Fruit fly (Drosophila melanogaster) whole organism, embryonic: ENCODE measurements around the gene CG45073.
A peak's percentile ranks its signal among the peaks of the same experiment; 100 is the strongest.

Experiments
- ATbp ChIP-seq: fragments of 200-800 bp; sonication (Bioruptor generic); optimal IDR thresholded peaks from 2 replicates; lab custom pipeline; 2017; ENCODE audit warnings: missing biosample characterization, mild to moderate bottlenecking, missing genetic modification characterization, missing genetic modification reagents
- Abd-B ChIP-seq: fragments of 200-800 bp; sonication (Bioruptor generic); optimal IDR thresholded peaks from 2 replicates; lab custom pipeline; 2018; ENCODE audit warnings: missing biosample characterization, mild to moderate bottlenecking, missing genetic modification characterization, moderate library complexity
- B-H2 ChIP-seq: fragments of 200-800 bp; sonication (Bioruptor generic); optimal IDR thresholded peaks from 2 replicates; lab custom pipeline; 2018; ENCODE audit warnings: missing biosample characterization, mild to moderate bottlenecking, missing genetic modification characterization
- Bgb ChIP-seq: fragments of 200-800 bp; sonication (Bioruptor generic); IDR thresholded peaks from 2 replicates; pipeline ENCODE4 v1.3.6; 2022; ENCODE audit warnings: missing biosample characterization, missing genetic modification characterization; ENCODE audit not compliant: partially characterized antibody
- Blimp-1 ChIP-seq: fragments of 200-800 bp; sonication (Bioruptor generic); optimal IDR thresholded peaks from 3 replicates; lab custom pipeline; 2018; ENCODE audit warnings: missing biosample characterization, missing genetic modification characterization, mild to moderate bottlenecking, moderate library complexity, missing genetic modification reagents
- CG1024 ChIP-seq: fragments of 200-800 bp; sonication (Bioruptor generic); IDR thresholded peaks from 2 replicates; pipeline ENCODE4 v1.3.6; 2022; ENCODE audit warnings: missing biosample characterization, missing genetic modification characterization
- CG11695 ChIP-seq: fragments of 200-800 bp; sonication (Bioruptor generic); IDR thresholded peaks from 3 replicates; pipeline ENCODE4 v1.3.6; 2022; ENCODE audit warnings: missing biosample characterization, missing genetic modification characterization
- CG1233 ChIP-seq: fragments of 200-800 bp; sonication (Bioruptor generic); optimal IDR thresholded peaks from 4 replicates; lab custom pipeline; 2018; ENCODE audit warnings: missing biosample characterization, mild to moderate bottlenecking, missing genetic modification characterization
- CG14014 ChIP-seq: fragments of 200-800 bp; sonication (Bioruptor generic); IDR thresholded peaks from 2 replicates; pipeline ENCODE4 v1.3.6; 2022; ENCODE audit warnings: missing biosample characterization, missing genetic modification characterization
- CG14441 ChIP-seq: fragments of 200-800 bp; sonication (Bioruptor generic); IDR thresholded peaks from 2 replicates; pipeline ENCODE4 v1.3.6; 2022; ENCODE audit warnings: missing biosample characterization, missing genetic modification characterization
- CG15479 ChIP-seq: fragments of 200-800 bp; sonication (Bioruptor generic); optimal IDR thresholded peaks from 3 replicates; lab custom pipeline; 2019; ENCODE audit warnings: missing biosample characterization, mild to moderate bottlenecking, missing genetic modification characterization, moderate library complexity
- CG16813 ChIP-seq: fragments of 200-800 bp; sonication (Bioruptor generic); IDR thresholded peaks from 3 replicates; pipeline ENCODE4 v1.3.6; 2022; ENCODE audit warnings: missing biosample characterization, missing genetic modification characterization; ENCODE audit not compliant: partially characterized antibody
- CG18262 ChIP-seq: fragments of 200-800 bp; optimal IDR thresholded peaks from 3 replicates; lab custom pipeline; 2019; ENCODE audit warnings: missing biosample characterization, mild to moderate bottlenecking, missing genetic modification characterization, moderate library complexity
- CG18619 ChIP-seq: fragments of 200-800 bp; sonication (Bioruptor generic); optimal IDR thresholded peaks from 3 replicates; lab custom pipeline; 2017; ENCODE audit warnings: missing biosample characterization, mild to moderate bottlenecking, missing genetic modification characterization
- CG2889 ChIP-seq: fragments of 200-800 bp; sonication (Bioruptor generic); IDR thresholded peaks from 3 replicates; pipeline ENCODE4 v1.3.6; 2022; ENCODE audit warnings: missing biosample characterization, missing genetic modification characterization
- CG3163 ChIP-seq: fragments of 200-800 bp; sonication (Bioruptor generic); optimal IDR thresholded peaks from 3 replicates; lab custom pipeline; 2016; ENCODE audit warnings: missing biosample characterization, missing genetic modification characterization
- CG32767 ChIP-seq: fragments of 200-800 bp; sonication (Bioruptor generic); IDR thresholded peaks from 2 replicates; pipeline ENCODE4 v1.3.6; 2022; ENCODE audit warnings: missing biosample characterization, missing genetic modification characterization
- CG34224 ChIP-seq: fragments of 200-800 bp; sonication (Bioruptor generic); IDR thresholded peaks from 3 replicates; pipeline ENCODE4 v1.3.6; 2022; ENCODE audit warnings: missing biosample characterization, missing genetic modification characterization; ENCODE audit not compliant: partially characterized antibody
- CG5180 ChIP-seq: fragments of 200-800 bp; sonication (Bioruptor generic); optimal IDR thresholded peaks from 3 replicates; lab custom pipeline; 2017; ENCODE audit warnings: missing biosample characterization, missing genetic modification characterization, mild to moderate bottlenecking, moderate library complexity, missing genetic modification reagents
- CG6791 ChIP-seq: fragments of 200-800 bp; sonication (Bioruptor generic); IDR thresholded peaks from 3 replicates; pipeline ENCODE4 v1.3.6; 2022; ENCODE audit warnings: missing biosample characterization, missing genetic modification characterization; ENCODE audit not compliant: partially characterized antibody
- CG7357 ChIP-seq: fragments of 200-800 bp; sonication (Bioruptor generic); IDR thresholded peaks from 3 replicates; pipeline ENCODE4 v1.3.6; 2022; ENCODE audit warnings: missing biosample characterization, missing genetic modification characterization
- CG8388 ChIP-seq: fragments of 200-800 bp; sonication (Bioruptor generic); optimal IDR thresholded peaks from 2 replicates; lab custom pipeline; 2019; ENCODE audit warnings: missing biosample characterization, mild to moderate bottlenecking, missing genetic modification characterization, moderate library complexity
- CG9437 ChIP-seq: fragments of 200-800 bp; sonication (Bioruptor generic); optimal IDR thresholded peaks from 2 replicates; lab custom pipeline; 2018; ENCODE audit warnings: missing biosample characterization, mild to moderate bottlenecking, missing genetic modification characterization
- CG9609 ChIP-seq: fragments of 200-800 bp; sonication (Bioruptor generic); optimal IDR thresholded peaks from 3 replicates; lab custom pipeline; 2016; ENCODE audit warnings: missing biosample characterization, missing genetic modification characterization
- CTCF ChIP-seq: fragments of 200-800 bp; sonication (Bioruptor generic); optimal IDR thresholded peaks from 2 replicates; lab custom pipeline; 2017; ENCODE audit warnings: missing biosample characterization, mild to moderate bottlenecking, missing genetic modification characterization, moderate library complexity
- Camta ChIP-seq: fragments of 200-800 bp; sonication (Bioruptor generic); optimal IDR thresholded peaks from 2 replicates; lab custom pipeline; 2016; ENCODE audit warnings: missing biosample characterization, missing genetic modification characterization
- D19B ChIP-seq: fragments of 200-800 bp; sonication (Bioruptor generic); optimal IDR thresholded peaks from 2 replicates; lab custom pipeline; 2017; ENCODE audit warnings: missing biosample characterization, mild to moderate bottlenecking, missing genetic modification characterization
- HLHmδ ChIP-seq: fragments of 200-800 bp; sonication (Bioruptor generic); optimal IDR thresholded peaks from 2 replicates; lab custom pipeline; 2018; ENCODE audit warnings: missing biosample characterization, mild to moderate bottlenecking, missing genetic modification characterization, moderate library complexity
- Hmx ChIP-seq: fragments of 200-800 bp; sonication (Bioruptor generic); optimal IDR thresholded peaks from 2 replicates; lab custom pipeline; 2016; ENCODE audit warnings: missing biosample characterization, missing genetic modification characterization
- MBD-R2 ChIP-seq: fragments of 200-800 bp; sonication (Bioruptor generic); IDR thresholded peaks from 2 replicates; pipeline ENCODE4 v1.3.6; 2022; ENCODE audit warnings: missing biosample characterization, missing genetic modification characterization
- Opbp ChIP-seq: fragments of 200-800 bp; sonication (Bioruptor generic); IDR thresholded peaks from 3 replicates; pipeline ENCODE4 v1.3.6; 2022; ENCODE audit warnings: missing biosample characterization, missing genetic modification characterization; ENCODE audit not compliant: partially characterized antibody
- Poxn ChIP-seq: fragments of 200-800 bp; sonication (Bioruptor generic); IDR thresholded peaks from 2 replicates; pipeline ENCODE4 v1.3.6; 2022; ENCODE audit warnings: missing biosample characterization, missing genetic modification characterization
- Rx ChIP-seq: fragments of 200-800 bp; sonication (Bioruptor generic); IDR thresholded peaks from 2 replicates; pipeline ENCODE4 v1.3.6; 2022; ENCODE audit warnings: missing biosample characterization, missing genetic modification characterization
- ase ChIP-seq: fragments of 200-800 bp; sonication (Bioruptor generic); IDR thresholded peaks from 3 replicates; pipeline ENCODE4 v1.3.6; 2022; ENCODE audit warnings: missing biosample characterization, missing genetic modification characterization
- chn ChIP-seq: fragments of 200-800 bp; sonication (Bioruptor generic); optimal IDR thresholded peaks from 2 replicates; lab custom pipeline; 2016; ENCODE audit warnings: missing biosample characterization, missing genetic modification characterization
- crol ChIP-seq: fragments of 200-800 bp; sonication (Bioruptor generic); IDR thresholded peaks from 2 replicates; pipeline ENCODE4 v1.3.6; 2022; ENCODE audit warnings: missing biosample characterization, missing genetic modification characterization
- dan ChIP-seq: fragments of 200-800 bp; sonication (Bioruptor generic); IDR thresholded peaks from 2 replicates; pipeline ENCODE4 v1.3.6; 2022; ENCODE audit warnings: missing biosample characterization, missing genetic modification characterization
- ems ChIP-seq: fragments of 200-800 bp; sonication (Bioruptor generic); optimal IDR thresholded peaks from 3 replicates; lab custom pipeline; 2016; ENCODE audit warnings: missing biosample characterization, missing genetic modification characterization
- esg ChIP-seq: fragments of 200-800 bp; sonication (Bioruptor generic); conservative IDR thresholded peaks from 2 replicates; pipeline ENCODE4 v1.3.6; 2022; ENCODE audit warnings: missing biosample characterization, missing genetic modification characterization
- gem ChIP-seq: fragments of 200-800 bp; sonication (Bioruptor generic); optimal IDR thresholded peaks from 2 replicates; lab custom pipeline; 2019; ENCODE audit warnings: missing biosample characterization, mild to moderate bottlenecking, missing genetic modification characterization, moderate library complexity
- kni ChIP-seq: fragments of 200-800 bp; sonication (Bioruptor generic); optimal IDR thresholded peaks from 3 replicates; lab custom pipeline; 2017; ENCODE audit warnings: mild to moderate bottlenecking, missing biosample characterization, missing genetic modification reagents, missing genetic modification characterization
- knrl ChIP-seq: fragments of 200-800 bp; sonication (Bioruptor generic); IDR thresholded peaks from 3 replicates; pipeline ENCODE4 v1.3.6; 2022; ENCODE audit warnings: missing biosample characterization, missing genetic modification characterization; ENCODE audit not compliant: partially characterized antibody
- psq ChIP-seq: fragments of 200-800 bp; sonication (Bioruptor generic); optimal IDR thresholded peaks from 2 replicates; lab custom pipeline; 2017; ENCODE audit warnings: missing biosample characterization, missing genetic modification characterization
- pum ChIP-seq: fragments of 200-800 bp; sonication (Bioruptor generic); optimal IDR thresholded peaks from 2 replicates; lab custom pipeline; 2016; ENCODE audit warnings: missing biosample characterization, missing genetic modification characterization
- pzg ChIP-seq: fragments of 200-800 bp; sonication (Bioruptor generic); optimal IDR thresholded peaks from 3 replicates; lab custom pipeline; 2018; ENCODE audit warnings: missing biosample characterization, mild to moderate bottlenecking, missing genetic modification characterization, moderate library complexity
- rib ChIP-seq: fragments of 200-800 bp; sonication (Bioruptor generic); IDR thresholded peaks from 2 replicates; pipeline ENCODE4 v1.3.6; 2022; ENCODE audit warnings: missing biosample characterization, missing genetic modification characterization
- salm ChIP-seq: fragments of 200-800 bp; sonication (Bioruptor generic); optimal IDR thresholded peaks from 2 replicates; lab custom pipeline; 2018; ENCODE audit warnings: missing biosample characterization, mild to moderate bottlenecking, missing genetic modification characterization
- sqz ChIP-seq: fragments of 200-800 bp; sonication (Bioruptor generic); optimal IDR thresholded peaks from 3 replicates; lab custom pipeline; 2018; ENCODE audit warnings: missing biosample characterization, mild to moderate bottlenecking, missing genetic modification characterization
- stwl ChIP-seq: fragments of 200-800 bp; sonication (Bioruptor generic); optimal IDR thresholded peaks from 3 replicates; lab custom pipeline; 2018; ENCODE audit warnings: missing biosample characterization, mild to moderate bottlenecking, missing genetic modification characterization, moderate library complexity
- ttk ChIP-seq: fragments of 200-800 bp; sonication (Bioruptor generic); IDR thresholded peaks from 2 replicates; pipeline ENCODE4 v2.1.2; 2022; ENCODE audit warnings: missing biosample characterization, missing genetic modification characterization
- tx ChIP-seq: fragments of 200-800 bp; sonication (Bioruptor generic); optimal IDR thresholded peaks from 2 replicates; lab custom pipeline; 2016; ENCODE audit warnings: missing biosample characterization, missing genetic modification characterization
- zfh1 ChIP-seq: fragments of 200-800 bp; sonication (Bioruptor generic); IDR thresholded peaks from 3 replicates; pipeline ENCODE4 v1.3.6; 2022; ENCODE audit warnings: missing biosample characterization, missing genetic modification characterization

Gene CG45073

dm6 chr3R:30153864-30154263 is 29.3 kb upstream of the CG45073 start (continued):
- TF ChIP-seq esg (GFP tag; lab: Robert Waterston, UW) (no peak), crol (GFP tag; lab: Robert Waterston, UW) (no peak), CG16813 (GFP tag; lab: Robert Waterston, UW) (0 out of 3 replicates have a peak, but pooled peaks have one; percentile 29), Rx (no peak), tx (GFP tag; lab: Kevin White, UChicago) (no peak), CG6791 (peak; percentile 65; the same call in 2 of the 3 replicates), chn (GFP tag; lab: Kevin White, UChicago) (no peak), B-H2 (GFP tag; lab: Kevin White, UChicago) (no peak), CG3163 (GFP tag; lab: Kevin White, UChicago) (no peak), Blimp-1 (peak; percentile 56), kni (GFP tag; lab: Kevin White, UChicago) (no peak), CG18262 (no peak), CG14014 (GFP tag; lab: Robert Waterston, UW) (no peak), sqz (GFP tag; lab: Kevin White, UChicago) (no peak), dan (GFP tag; lab: Robert Waterston, UW) (no peak), psq (GFP tag; lab: Kevin White, UChicago) (no peak), Poxn (GFP tag; lab: Robert Waterston, UW) (no peak), CG2889 (GFP tag; lab: Robert Waterston, UW) (no peak), CG9437 (GFP tag; lab: Kevin White, UChicago) (no peak), ase (GFP tag; lab: Robert Waterston, UW) (no peak), HLHmδ (GFP tag; lab: Kevin White, UChicago) (no peak), gem (tag; lab: Kevin White, UChicago) (no peak), rib (no peak), CG34224 (no peak), CG15479 (GFP tag; lab: Kevin White, UChicago) (no peak), salm (no peak), CG1233 (GFP tag; lab: Kevin White, UChicago) (no peak), stwl (peak; percentile 55), CG1024 (no peak), CTCF (peak; percentile 53), D19B (GFP tag; lab: Kevin White, UChicago) (no peak), knrl (GFP tag; lab: Robert Waterston, UW) (peak; percentile 14; the same call in 1 of the 3 replicates), CG18619 (GFP tag; lab: Kevin White, UChicago) (no peak), CG8388 (no peak), CG32767 (no peak), CG9609 (GFP tag; lab: Kevin White, UChicago) (no peak), pzg (GFP tag; lab: Kevin White, UChicago) (no peak), CG5180 (GFP tag; lab: Kevin White, UChicago) (no peak), Opbp (GFP tag; lab: Robert Waterston, UW) (peak; percentile 33; the same call in 1 of the 3 replicates), ttk (GFP tag; lab: Robert Waterston, UW) (no peak), CG14441 (no peak), ems (GFP tag; lab: Kevin White, UChicago) (no peak), MBD-R2 (peak; percentile 16; the same call in 1 of the 2 replicates), CG7357 (no peak), Bgb (GFP tag; lab: Robert Waterston, UW) (no peak), CG11695 (GFP tag; lab: Robert Waterston, UW) (no peak), Abd-B (no peak), pum (GFP tag; lab: Kevin White, UChicago) (no peak), Camta (GFP tag; lab: Kevin White, UChicago) (no peak), ATbp (GFP tag; lab: Kevin White, UChicago) (no peak), zfh1 (GFP tag; lab: Robert Waterston, UW) (no peak), Hmx (GFP tag; lab: Kevin White, UChicago) (no peak)
